Fruit fly (Drosophila melanogaster): ENCODE measurements around the gene RpL13A.
A peak's percentile ranks its signal among the peaks of the same experiment; 100 is the strongest.

Gene RpL13A

DNA sequence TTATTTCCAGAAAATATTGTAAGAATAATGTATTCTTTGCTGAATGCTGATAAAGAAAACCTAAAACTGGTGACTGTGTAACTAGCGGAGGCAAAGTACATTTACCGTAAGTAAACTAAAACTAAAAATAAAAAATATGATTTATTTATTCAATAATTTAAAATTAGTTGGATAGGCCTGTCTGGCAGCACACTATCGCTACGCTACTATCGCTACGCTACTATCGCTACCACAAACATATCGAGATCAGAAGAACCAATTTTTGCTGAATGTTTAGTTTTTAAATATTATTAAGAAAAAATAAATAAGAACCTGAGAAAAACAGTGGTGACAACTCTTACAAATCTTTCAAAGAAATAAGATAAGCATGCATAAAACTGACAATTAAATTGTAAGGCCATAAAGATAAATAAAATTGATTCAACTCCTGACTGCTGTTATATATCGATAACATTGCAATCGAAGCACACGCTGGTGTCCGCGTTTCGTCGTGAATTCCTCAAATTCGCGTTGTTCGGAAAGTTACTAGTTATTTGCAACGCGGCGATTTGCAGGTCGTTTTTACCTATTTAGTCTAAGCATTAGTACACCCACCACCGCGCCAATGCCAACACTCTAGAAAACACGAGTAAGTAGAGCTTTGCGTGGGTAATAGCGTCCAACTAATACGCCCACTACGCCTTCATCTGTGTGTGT, 36.1 kb downstream of the RpL13A start, which contains the start of gene Wdr33 (continued):
- no peak for TF ChIP-seq CG34376 (GFP tag; optimal IDR thresholded peaks at IDR 0.05)
- TF ChIP-seq CG15073 (GFP tag; optimal IDR thresholded peaks at IDR 0.05), result no peak
- peak; percentile 27 for TF ChIP-seq CG10209 (GFP tag; optimal IDR thresholded peaks at IDR 0.05)
- TF ChIP-seq trem (tag; optimal IDR thresholded peaks at IDR 0.05), result peak; percentile 15
- peak; percentile 62; the same call in 2 of the 3 replicates for TF ChIP-seq row (GFP tag; IDR thresholded peaks at IDR 0.05)
- TF ChIP-seq CG15269 (tag; optimal IDR thresholded peaks at IDR 0.05), result peak; percentile 37
- TF ChIP-seq grau (tag; optimal IDR thresholded peaks at IDR 0.05), result peak; percentile 42
- TF ChIP-seq CG9932 (GFP tag; IDR thresholded peaks at IDR 0.05), result peak; percentile 46; the same call in 1 of the 2 replicates
- no peak for TF ChIP-seq Hmx (GFP tag; optimal IDR thresholded peaks at IDR 0.05)
- no peak for TF ChIP-seq ac (GFP tag; optimal IDR thresholded peaks at IDR 0.05)
- no peak for TF ChIP-seq CG3281 (GFP tag; optimal IDR thresholded peaks at IDR 0.05)
- TF ChIP-seq Doc2 (GFP tag; IDR thresholded peaks at IDR 0.05), result no peak
- no peak for TF ChIP-seq CG14014 (GFP tag; IDR thresholded peaks at IDR 0.05)
- no peak for TF ChIP-seq Ada2b (GFP tag; IDR thresholded peaks at IDR 0.05)
- 0 out of 3 replicates have a peak, but pooled peaks have one; percentile 23 for TF ChIP-seq ken (GFP tag; IDR thresholded peaks at IDR 0.05)
- no peak for TF ChIP-seq Antp (GFP tag; optimal IDR thresholded peaks at IDR 0.05)
- no peak for TF ChIP-seq CG8089 (GFP tag; optimal IDR thresholded peaks at IDR 0.05)
- no peak for TF ChIP-seq ERR (GFP tag; optimal IDR thresholded peaks at IDR 0.05)
- TF ChIP-seq zen (tag; optimal IDR thresholded peaks at IDR 0.05), result no peak
- peak; percentile 39 for TF ChIP-seq CG2116 (GFP tag; optimal IDR thresholded peaks at IDR 0.05)
- TF ChIP-seq Atf6 (GFP tag; IDR thresholded peaks at IDR 0.05), result no peak
- peak; percentile 70; the same call in 1 of the 3 replicates for TF ChIP-seq zen2 (GFP tag; IDR thresholded peaks at IDR 0.05; ENCODE audit: partially characterized antibody)
- TF ChIP-seq CG18262 (tag; optimal IDR thresholded peaks at IDR 0.05), result peak; percentile 36
- TF ChIP-seq Deaf1 (tag; optimal IDR thresholded peaks at IDR 0.05), result no peak
- no peak for TF ChIP-seq Dad (GFP tag; optimal IDR thresholded peaks at IDR 0.05)
- no peak for TF ChIP-seq CG11247 (GFP tag; IDR thresholded peaks at IDR 0.05)
- no peak for TF ChIP-seq Rx (GFP tag; IDR thresholded peaks at IDR 0.05)
- TF ChIP-seq CG18011 (GFP tag; optimal IDR thresholded peaks at IDR 0.05), result no peak
- TF ChIP-seq Ptx1 (GFP tag; IDR thresholded peaks at IDR 0.05), result peak; percentile 25; the same call in 1 of the 2 replicates
- no peak for TF ChIP-seq ara (GFP tag; IDR thresholded peaks at IDR 0.05)
- TF ChIP-seq CG10565 (GFP tag; optimal IDR thresholded peaks at IDR 0.05), result no peak
- TF ChIP-seq CG13424 (tag; optimal IDR thresholded peaks at IDR 0.05), result peak; percentile 56
- TF ChIP-seq tup (GFP tag; optimal IDR thresholded peaks at IDR 0.05), result no peak
- TF ChIP-seq Mad (GFP tag; optimal IDR thresholded peaks at IDR 0.05), result no peak
- TF ChIP-seq ci (GFP tag; IDR thresholded peaks at IDR 0.05), result no peak; the same call in 2 of the 3 replicates
- peak; percentile 86 for TF ChIP-seq bbx (GFP tag; IDR thresholded peaks at IDR 0.05; ENCODE audit: partially characterized antibody)
- TF ChIP-seq CG8765 (GFP tag; IDR thresholded peaks at IDR 0.05), result no peak
- no peak for TF ChIP-seq CG11560 (tag; IDR thresholded peaks at IDR 0.05)
- no peak for TF ChIP-seq CG13123 (GFP tag; optimal IDR thresholded peaks at IDR 0.05)
- no peak for TF ChIP-seq kay (GFP tag; optimal IDR thresholded peaks at IDR 0.05)
- no peak for TF ChIP-seq bab2 (GFP tag; optimal IDR thresholded peaks at IDR 0.05)
- no peak for TF ChIP-seq CG14050 (GFP tag; IDR thresholded peaks at IDR 0.05)
- no peak for TF ChIP-seq CG12744 (GFP tag; optimal IDR thresholded peaks at IDR 0.05)
- peak in 1 of 2 experiments; percentile 0 for TF ChIP-seq Pdp1 (GFP tag; optimal IDR thresholded peaks at IDR 0.05)
- TF ChIP-seq Hr3 (GFP tag; optimal IDR thresholded peaks at IDR 0.05), result peak; percentile 49
- TF ChIP-seq wek (GFP tag; optimal IDR thresholded peaks at IDR 0.05), result no peak
- peak; percentile 34 for TF ChIP-seq CG7556 (GFP tag; optimal IDR thresholded peaks at IDR 0.05)
- TF ChIP-seq Kr (GFP tag; optimal IDR thresholded peaks at IDR 0.05), result no peak
- TF ChIP-seq Taf1 (GFP tag; IDR thresholded peaks at IDR 0.05), result no peak
- no peak for TF ChIP-seq gro (GFP tag; optimal IDR thresholded peaks at IDR 0.05)

Data from whole organism, embryonic.